Worm (Caenorhabditis elegans) whole organism, young adult: ENCODE data around the gene vglu-2.

Experiments
- B0019.2 ChIP-seq: fragments of 200-800 bp; sonication (Bioruptor generic); conservative IDR thresholded peaks from 2 replicates; pipeline ENCODE4 v1.3.6; 2022; ENCODE audit warnings: missing genetic modification reagents, missing genetic modification characterization, missing compliant biosample characterization
- B0035.1 ChIP-seq: sonication (generic microtip); optimal IDR thresholded peaks from 2 replicates; lab custom pipeline; 2016; ENCODE audit warnings: missing genetic modification characterization, mild to moderate bottlenecking, missing compliant biosample characterization, missing genotype, missing genetic modification reagents
- B0261.1 ChIP-seq: sonication (generic microtip); optimal IDR thresholded peaks from 2 replicates; lab custom pipeline; 2016; ENCODE audit warnings: mild to moderate bottlenecking, missing genetic modification characterization, moderate library complexity, missing compliant biosample characterization
- C06A6.2 ChIP-seq: fragments of 200-800 bp; sonication (Bioruptor generic); conservative IDR thresholded peaks from 2 replicates; pipeline ENCODE4 v1.3.6; 2022; ENCODE audit warnings: missing genetic modification characterization, missing compliant biosample characterization
- D2030.7 ChIP-seq: fragments of 200-800 bp; sonication (Bioruptor generic); IDR thresholded peaks from 2 replicates; pipeline ENCODE4 v1.3.6; 2022; ENCODE audit warnings: missing genetic modification reagents, missing genetic modification characterization, missing compliant biosample characterization
- F37B4.10 ChIP-seq: fragments of 200-800 bp; sonication (Bioruptor generic); IDR thresholded peaks from 2 replicates; pipeline ENCODE4 v1.3.6; 2022; ENCODE audit warnings: missing genetic modification characterization, missing compliant biosample characterization
- F52B5.7 ChIP-seq: sonication (generic microtip); optimal IDR thresholded peaks from 2 replicates; lab custom pipeline; 2016; ENCODE audit warnings: mild to moderate bottlenecking, missing genetic modification characterization, missing compliant biosample characterization
- T26A5.8 ChIP-seq: sonication (generic microtip); optimal IDR thresholded peaks from 2 replicates; lab custom pipeline; 2016; ENCODE audit warnings: missing genetic modification characterization, missing compliant biosample characterization
- Y53G8AR.9 ChIP-seq: fragments of 200-800 bp; sonication (Bioruptor generic); conservative IDR thresholded peaks from 2 replicates; pipeline ENCODE4 v1.3.6; 2022; ENCODE audit warnings: missing genetic modification reagents, missing genetic modification characterization, missing compliant biosample characterization
- Y56A3A.18 ChIP-seq: fragments of 200-800 bp; sonication (Bioruptor generic); IDR thresholded peaks from 2 replicates; pipeline ENCODE4 v1.3.6; 2022; ENCODE audit warnings: missing genetic modification reagents, missing genetic modification characterization, missing compliant biosample characterization
- Y67H2A.10 ChIP-seq: fragments of 200-800 bp; sonication (Bioruptor generic); conservative IDR thresholded peaks from 2 replicates; pipeline ENCODE4 v1.3.6; 2022; ENCODE audit warnings: missing genetic modification reagents, missing genetic modification characterization, missing compliant biosample characterization
- ama-1 ChIP-seq, 3 experiments: fragments of 150-350 bp in 1 of 3; sonication (generic microtip) in 2 of 3; optimal IDR thresholded peaks; 2 replicates each; lab custom pipeline; 2014 to 2018; ENCODE audit warnings: missing biosample characterization in 2 of 3, missing genetic modification characterization in 2 of 3, missing genetic modification reagents in 2 of 3
- atf-7 ChIP-seq: sonication (generic microtip); optimal IDR thresholded peaks from 2 replicates; lab custom pipeline; 2017; ENCODE audit warnings: mild to moderate bottlenecking, missing genetic modification characterization, missing compliant biosample characterization
- cebp-1 ChIP-seq, 2 experiments: fragments of 200-800 bp in 1 of 2; sonication (Bioruptor generic) in 1 of 2; sonication (generic microtip) in 1 of 2; IDR thresholded peaks in 1 of 2; optimal IDR thresholded peaks in 1 of 2; 2 replicates each; pipeline versions ENCODE4 v1.3.6 to Lab custom; 2017 to 2022; ENCODE audit warnings: missing compliant biosample characterization in 2 of 2, missing genetic modification characterization in 2 of 2, mild to moderate bottlenecking in 1 of 2, missing genetic modification reagents in 1 of 2, moderate library complexity in 1 of 2
- die-1 ChIP-seq: sonication (generic microtip); optimal IDR thresholded peaks from 2 replicates; lab custom pipeline; 2016; ENCODE audit warnings: missing genotype, mild to moderate bottlenecking, missing genetic modification characterization, missing compliant biosample characterization
- ekl-4 ChIP-seq: fragments of 200-800 bp; sonication (Bioruptor generic); IDR thresholded peaks from 2 replicates; pipeline ENCODE4 v1.3.6; 2022; ENCODE audit warnings: missing genetic modification reagents, missing genetic modification characterization, missing compliant biosample characterization
- fkh-3 ChIP-seq: sonication (generic microtip); optimal IDR thresholded peaks from 2 replicates; lab custom pipeline; 2016; ENCODE audit warnings: mild to moderate bottlenecking, missing genetic modification characterization, missing compliant biosample characterization
- him-1 ChIP-seq: sonication (generic microtip); optimal IDR thresholded peaks from 2 replicates; lab custom pipeline; 2016; ENCODE audit warnings: missing genotype, missing genetic modification reagents, missing genetic modification characterization, missing compliant biosample characterization
- hmg-1.2 ChIP-seq: fragments of 200-800 bp; sonication (Bioruptor generic); IDR thresholded peaks from 2 replicates; pipeline ENCODE4 v1.3.6; 2022; ENCODE audit warnings: missing genetic modification reagents, missing genetic modification characterization, missing compliant biosample characterization
- hmg-20 ChIP-seq: fragments of 200-800 bp; sonication (Bioruptor generic); IDR thresholded peaks from 2 replicates; pipeline ENCODE4 v1.3.6; 2022; ENCODE audit warnings: missing genetic modification reagents, missing genetic modification characterization, missing compliant biosample characterization
- hrde-1 ChIP-seq: sonication (generic microtip); optimal IDR thresholded peaks from 2 replicates; lab custom pipeline; 2016; ENCODE audit warnings: missing genetic modification characterization, mild to moderate bottlenecking, missing compliant biosample characterization, moderate library complexity, missing genotype, missing genetic modification reagents, borderline replicate concordance
- lin-26 ChIP-seq: fragments of 200-800 bp; sonication (Bioruptor generic); IDR thresholded peaks from 2 replicates; pipeline ENCODE4 v1.3.6; 2022; ENCODE audit warnings: missing genetic modification reagents, missing genetic modification characterization, missing compliant biosample characterization
- lin-40 ChIP-seq: sonication (generic microtip); optimal IDR thresholded peaks from 2 replicates; lab custom pipeline; 2016; ENCODE audit warnings: missing genetic modification characterization, mild to moderate bottlenecking, missing compliant biosample characterization, missing genotype, missing genetic modification reagents
- madf-6 ChIP-seq: fragments of 200-800 bp; sonication (Bioruptor generic); IDR thresholded peaks from 2 replicates; pipeline ENCODE4 v1.3.6; 2022; ENCODE audit warnings: missing genetic modification reagents, missing genetic modification characterization, missing compliant biosample characterization
- madf-8 ChIP-seq: fragments of 200-800 bp; sonication (Bioruptor generic); conservative IDR thresholded peaks from 2 replicates; pipeline ENCODE4 v1.3.6; 2022; ENCODE audit warnings: missing genetic modification reagents, missing genetic modification characterization, missing compliant biosample characterization
- mel-28 ChIP-seq: sonication (generic microtip); optimal IDR thresholded peaks from 2 replicates; lab custom pipeline; 2016; ENCODE audit warnings: borderline replicate concordance, mild to moderate bottlenecking, missing genetic modification characterization, missing compliant biosample characterization
- mxl-1 ChIP-seq: sonication (generic microtip); optimal IDR thresholded peaks from 2 replicates; lab custom pipeline; 2016; ENCODE audit warnings: missing genetic modification characterization, missing compliant biosample characterization
- nfya-1 ChIP-seq: sonication (generic microtip); optimal IDR thresholded peaks from 2 replicates; lab custom pipeline; 2017; ENCODE audit warnings: antibody characterized with exemption, missing compliant biosample characterization, missing genetic modification characterization, borderline replicate concordance; ENCODE audit not compliant: insufficient read depth
- nfya-2 ChIP-seq: fragments of 200-800 bp; sonication (Bioruptor generic); IDR thresholded peaks from 2 replicates; pipeline ENCODE4 v1.3.6; 2022; ENCODE audit warnings: missing genetic modification reagents, missing genetic modification characterization, missing compliant biosample characterization
- nfyb-1 ChIP-seq: fragments of 200-800 bp; sonication (Bioruptor generic); IDR thresholded peaks from 2 replicates; pipeline ENCODE4 v1.3.6; 2022; ENCODE audit warnings: missing genetic modification reagents, missing genetic modification characterization, missing compliant biosample characterization
- nhr-27 ChIP-seq: fragments of 200-800 bp; sonication (Bioruptor generic); optimal IDR thresholded peaks from 2 replicates; lab custom pipeline; 2018; ENCODE audit warnings: mild to moderate bottlenecking, missing genetic modification characterization, moderate library complexity, missing compliant biosample characterization
- nhr-90 ChIP-seq: sonication (generic microtip); optimal IDR thresholded peaks from 2 replicates; lab custom pipeline; 2016; ENCODE audit warnings: missing genotype, mild to moderate bottlenecking, missing genetic modification characterization, missing compliant biosample characterization
- repo-1 ChIP-seq: sonication (generic microtip); optimal IDR thresholded peaks from 2 replicates; lab custom pipeline; 2017; ENCODE audit warnings: mild to moderate bottlenecking, missing genetic modification characterization, missing compliant biosample characterization
- sdz-38 ChIP-seq: sonication (generic microtip); optimal IDR thresholded peaks from 2 replicates; lab custom pipeline; 2016; ENCODE audit warnings: missing genotype, missing genetic modification characterization, missing compliant biosample characterization
- snpc-1.3 ChIP-seq: sonication (generic microtip); optimal IDR thresholded peaks from 2 replicates; lab custom pipeline; 2017; ENCODE audit warnings: missing genetic modification characterization, mild to moderate bottlenecking, missing compliant biosample characterization, antibody characterized with exemption, moderate library complexity, missing genotype, missing genetic modification reagents; ENCODE audit not compliant: insufficient read depth
- somi-1 ChIP-seq: fragments of 200-800 bp; sonication (Bioruptor generic); optimal IDR thresholded peaks from 2 replicates; lab custom pipeline; 2018; ENCODE audit warnings: mild to moderate bottlenecking, missing genetic modification characterization, missing compliant biosample characterization
- tbx-9 ChIP-seq: sonication (generic microtip); optimal IDR thresholded peaks from 2 replicates; lab custom pipeline; 2016; ENCODE audit warnings: borderline replicate concordance, missing genetic modification characterization, inconsistent platforms, missing compliant biosample characterization
- unc-130 ChIP-seq: sonication (generic microtip); optimal IDR thresholded peaks from 2 replicates; lab custom pipeline; 2016; ENCODE audit warnings: missing genetic modification reagents, missing genetic modification characterization, missing compliant biosample characterization
- zfh-2 ChIP-seq: fragments of 200-800 bp; sonication (Bioruptor generic); conservative IDR thresholded peaks from 2 replicates; pipeline ENCODE4 v1.3.6; 2022; ENCODE audit warnings: missing genetic modification reagents, missing genetic modification characterization, missing compliant biosample characterization
- ztf-26 ChIP-seq: sonication (generic microtip); optimal IDR thresholded peaks from 2 replicates; lab custom pipeline; 2017; ENCODE audit warnings: missing genetic modification characterization, missing compliant biosample characterization
- ztf-28 ChIP-seq: fragments of 200-800 bp; sonication (Bioruptor generic); IDR thresholded peaks from 2 replicates; pipeline ENCODE4 v1.3.6; 2022; ENCODE audit warnings: missing genetic modification reagents, missing genetic modification characterization, missing compliant biosample characterization
- ztf-3 ChIP-seq: fragments of 200-800 bp; sonication (Bioruptor generic); optimal IDR thresholded peaks from 2 replicates; lab custom pipeline; 2018; ENCODE audit warnings: mild to moderate bottlenecking, missing genetic modification characterization, missing compliant biosample characterization
- ztf-6 ChIP-seq: fragments of 200-800 bp; sonication (Bioruptor generic); IDR thresholded peaks from 2 replicates; pipeline ENCODE4 v1.3.6; 2022; ENCODE audit warnings: missing genetic modification reagents, missing genetic modification characterization, missing compliant biosample characterization

The vglu-2 gene

DNA sequence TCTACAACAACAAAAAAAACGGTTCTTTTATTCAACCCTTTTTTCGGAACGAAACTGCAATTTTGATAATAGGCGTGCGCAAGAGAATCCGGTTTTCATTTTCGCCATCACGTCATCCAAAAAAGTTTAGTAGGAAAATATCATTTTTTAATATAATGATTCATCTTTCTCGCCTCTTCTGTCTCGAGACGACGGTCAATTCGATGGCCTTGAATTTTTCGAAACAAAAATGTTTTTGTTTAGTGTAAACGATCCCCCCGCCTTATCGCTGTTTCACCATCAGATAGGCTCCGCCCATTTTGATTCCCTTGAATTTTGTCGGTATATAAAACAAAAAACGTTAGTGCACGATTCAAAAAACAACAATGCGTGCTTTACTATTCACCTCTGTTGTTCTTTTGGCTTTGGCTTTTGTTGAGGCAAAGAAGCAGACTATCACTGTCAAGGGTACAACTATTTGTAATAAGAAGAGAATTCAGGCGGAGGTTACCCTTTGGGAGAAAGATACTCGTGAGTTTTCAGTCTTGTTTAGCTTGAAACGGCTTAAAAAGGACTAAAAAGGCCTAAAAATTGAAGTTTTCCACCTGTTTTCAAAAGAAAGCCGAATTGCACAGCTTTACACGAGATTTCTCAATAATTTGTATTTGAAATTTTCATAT lies 42.7 kb downstream of the vglu-2 start, which contains the start of gene ttr-15:
ttr-15 (plus strand) TSS at position 340 of the 659 bp plus-strand sequence.
- TF ChIP-seq tbx-9 (peak; percentile 71), Y53G8AR.9 (GFP tag; lab: Robert Waterston, UW) (no peak), lin-26 (peak; percentile 30; the same call in 1 of the 2 replicates), nfya-2 (GFP tag; lab: Robert Waterston, UW) (no peak), D2030.7 (GFP tag; lab: Robert Waterston, UW) (no peak), B0035.1 (tag; lab: Kevin White, UChicago) (peak; percentile 73), Y56A3A.18 (GFP tag; lab: Robert Waterston, UW) (0 out of 2 replicates have a peak, but pooled peaks have one; percentile 45), fkh-3 (no peak), ama-1 (optimal IDR thresholded peaks at IDR 0.05; lab: Kevin White, UChicago) (peak; percentile 92), ama-1 (GFP tag; optimal IDR thresholded peaks at IDR 0.05; lab: Kevin White, UChicago) (peak in 1 of 2 experiments; percentile 6), somi-1 (no peak), lin-40 (tag; lab: Kevin White, UChicago) (peak; percentile 57), cebp-1 (GFP tag; IDR thresholded peaks at IDR 0.05; lab: Robert Waterston, UW) (no peak), cebp-1 (tag; optimal IDR thresholded peaks at IDR 0.05; lab: Kevin White, UChicago) (peak; percentile 39), him-1 (no peak), T26A5.8 (tag; lab: Kevin White, UChicago) (no peak), madf-6 (GFP tag; lab: Robert Waterston, UW) (0 out of 2 replicates have a peak, but pooled peaks have one; percentile 25), repo-1 (tag; lab: Kevin White, UChicago) (peak; percentile 22), atf-7 (tag; lab: Kevin White, UChicago) (peak; percentile 11)

DNA sequence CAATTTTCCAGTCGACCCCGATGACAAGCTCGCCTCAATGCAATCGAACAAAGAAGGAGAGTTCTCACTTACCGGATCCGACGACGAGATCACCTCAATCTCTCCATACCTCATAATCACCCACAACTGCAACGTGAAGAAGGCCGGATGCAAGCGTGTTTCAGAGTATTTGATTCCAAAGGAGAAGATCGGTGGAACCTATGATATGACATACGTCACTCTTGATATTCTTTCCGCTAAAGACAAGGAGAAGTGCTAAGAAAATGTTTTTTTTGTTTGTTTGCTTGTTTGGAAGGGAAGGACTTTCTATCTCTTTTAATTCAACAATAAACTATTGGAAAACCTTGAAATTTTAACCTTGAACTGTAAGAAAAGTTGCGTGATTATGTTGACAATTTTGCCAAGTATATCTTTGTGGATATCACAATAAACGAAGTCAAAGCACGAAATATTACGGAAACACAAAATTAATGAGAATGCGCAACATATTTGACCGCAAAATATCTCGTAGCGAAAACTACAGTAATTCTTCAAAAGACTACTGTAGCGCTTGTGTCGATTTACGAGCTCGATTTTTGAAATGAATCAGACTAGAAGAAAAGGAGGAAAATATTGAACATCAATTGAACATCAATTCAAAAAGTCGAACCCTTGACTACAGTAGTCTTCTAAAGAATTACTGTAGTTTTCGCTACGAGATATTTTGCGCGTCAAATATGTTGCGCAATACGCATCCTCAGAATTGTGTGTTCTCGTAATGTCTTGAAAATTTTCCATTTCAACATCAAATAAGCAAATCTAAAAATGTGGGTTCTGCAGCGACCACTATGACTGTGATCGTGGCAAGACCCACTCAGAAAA lies 44.3 kb downstream of the vglu-2 start:
- no peak for TF ChIP-seq mxl-1
- no peak for TF ChIP-seq nfya-1 (tag; lab: Kevin White, UChicago)
- TF ChIP-seq ztf-6 (GFP tag; lab: Robert Waterston, UW) = no peak
- no peak for TF ChIP-seq nhr-90 (tag; lab: Kevin White, UChicago)
- peak; percentile 21 for TF ChIP-seq lin-40 (tag; lab: Kevin White, UChicago)
- no peak for TF ChIP-seq hrde-1
- TF ChIP-seq hmg-20 (GFP tag; lab: Robert Waterston, UW) = no peak
- TF ChIP-seq sdz-38 (tag; lab: Kevin White, UChicago) = no peak
- TF ChIP-seq B0261.1 = no peak
- no peak for TF ChIP-seq C06A6.2
- TF ChIP-seq die-1 (tag; lab: Kevin White, UChicago) = no peak
- TF ChIP-seq nfyb-1 = no peak
- TF ChIP-seq ztf-26 (tag; lab: Kevin White, UChicago) = peak; percentile 50
- TF ChIP-seq tbx-9 = peak; percentile 39
- no peak for TF ChIP-seq Y67H2A.10 (GFP tag; lab: Robert Waterston, UW)
- no peak for TF ChIP-seq ekl-4
- TF ChIP-seq unc-130 (GFP tag; lab: Kevin White, UChicago) = no peak
- no peak for TF ChIP-seq hmg-1.2 (GFP tag; lab: Robert Waterston, UW)
- TF ChIP-seq nhr-27 (tag; lab: Kevin White, UChicago) = no peak
- no peak for TF ChIP-seq ztf-28 (GFP tag; lab: Robert Waterston, UW)
- no peak for TF ChIP-seq F52B5.7 (tag; lab: Kevin White, UChicago)
- peak; percentile 78 for TF ChIP-seq ama-1 (optimal IDR thresholded peaks at IDR 0.05; lab: Kevin White, UChicago)
- TF ChIP-seq ama-1 (GFP tag; optimal IDR thresholded peaks at IDR 0.05; lab: Kevin White, UChicago) = no peak
- TF ChIP-seq madf-8 = no peak
- TF ChIP-seq mel-28 (tag; lab: Kevin White, UChicago) = no peak
- no peak for TF ChIP-seq B0019.2 (GFP tag; lab: Robert Waterston, UW)
- no peak for TF ChIP-seq F37B4.10
- TF ChIP-seq zfh-2 (GFP tag; lab: Robert Waterston, UW) = no peak
- no peak for TF ChIP-seq ztf-3
- TF ChIP-seq snpc-1.3 (tag; lab: Kevin White, UChicago) = no peak
